ENCODE assay signal across 1 worm cellular context in genomic region chrII:14413035-14413525, ce11.
TF ChIP-seq lines count a peak whose summit lies in the region.

Gene exl-1, minus strand, starts transcription at chrII:14413475.

TF ChIP-seq in whole organism, L1 larva, 84 proteins besides CTCF, POLR2A, EP300 and RAD21 (continued from another document):
- TF ChIP-seq egl-13 (tag; optimal IDR thresholded peaks at IDR 0.05; lab: Kevin White, UChicago) (no peak), efl-3 (GFP tag; optimal IDR thresholded peaks at IDR 0.05; lab: Kevin White, UChicago) (no peak)
